Worm (Caenorhabditis elegans) whole organism, late embryonic: ENCODE measurements around the gene F10A3.4.

Experiments
- C08G9.2 ChIP-seq: sonication (generic microtip); optimal IDR thresholded peaks from 2 replicates; lab custom pipeline; 2016; ENCODE audit warnings: mild to moderate bottlenecking, missing genetic modification characterization, moderate library complexity, missing compliant biosample characterization
- C38D4.7 ChIP-seq: fragments of 200-800 bp; sonication (Bioruptor generic); optimal IDR thresholded peaks from 2 replicates; lab custom pipeline; 2018; ENCODE audit warnings: mild to moderate bottlenecking, missing genetic modification characterization, moderate library complexity, missing compliant biosample characterization
- K02D7.2 ChIP-seq: sonication (generic microtip); optimal IDR thresholded peaks from 2 replicates; lab custom pipeline; 2017; ENCODE audit warnings: mild to moderate bottlenecking, missing genetic modification characterization, missing compliant biosample characterization
- K09A11.1 ChIP-seq: sonication (generic microtip); optimal IDR thresholded peaks from 2 replicates; lab custom pipeline; 2017; ENCODE audit warnings: antibody characterized with exemption, mild to moderate bottlenecking, missing genetic modification characterization, missing compliant biosample characterization; ENCODE audit not compliant: insufficient read depth
- T23F11.4 ChIP-seq: fragments of 200-800 bp; sonication (Bioruptor generic); optimal IDR thresholded peaks from 2 replicates; lab custom pipeline; 2018; ENCODE audit warnings: mild to moderate bottlenecking, missing genetic modification characterization, missing compliant biosample characterization
- ceh-19 ChIP-seq: fragments of 200-800 bp; sonication (Bioruptor generic); optimal IDR thresholded peaks from 2 replicates; lab custom pipeline; 2018; ENCODE audit warnings: mild to moderate bottlenecking, missing genetic modification characterization, missing compliant biosample characterization
- ceh-2 ChIP-seq: sonication (generic microtip); optimal IDR thresholded peaks from 2 replicates; lab custom pipeline; 2016; ENCODE audit warnings: missing genotype, missing genetic modification characterization, missing compliant biosample characterization
- ceh-22 ChIP-seq: sonication (generic microtip); optimal IDR thresholded peaks from 2 replicates; lab custom pipeline; 2017; ENCODE audit warnings: missing biosample characterization, missing genetic modification characterization
- ceh-24 ChIP-seq: sonication (generic microtip); optimal IDR thresholded peaks from 2 replicates; lab custom pipeline; 2016; ENCODE audit warnings: mild to moderate bottlenecking, missing genetic modification characterization, missing compliant biosample characterization
- ceh-30 ChIP-seq: fragments of 150-350 bp; optimal IDR thresholded peaks from 2 replicates; lab custom pipeline; 2014; ENCODE audit warnings: missing biosample characterization, missing genetic modification characterization
- ceh-9 ChIP-seq: sonication (generic microtip); optimal IDR thresholded peaks from 2 replicates; lab custom pipeline; 2016; ENCODE audit warnings: mild to moderate bottlenecking, missing genetic modification characterization, inconsistent platforms, missing compliant biosample characterization
- che-1 ChIP-seq: sonication (generic microtip); optimal IDR thresholded peaks from 2 replicates; lab custom pipeline; 2016; ENCODE audit warnings: mild to moderate bottlenecking, missing genetic modification characterization, missing compliant biosample characterization
- dve-1 ChIP-seq: sonication (generic microtip); optimal IDR thresholded peaks from 2 replicates; lab custom pipeline; 2017; ENCODE audit warnings: antibody characterized with exemption, mild to moderate bottlenecking, missing genetic modification characterization, missing compliant biosample characterization
- elt-2 ChIP-seq: sonication (generic microtip); optimal IDR thresholded peaks from 2 replicates; lab custom pipeline; 2016; ENCODE audit warnings: missing genetic modification reagents, missing genetic modification characterization, missing compliant biosample characterization
- fax-1 ChIP-seq: sonication (generic microtip); optimal IDR thresholded peaks from 2 replicates; lab custom pipeline; 2016; ENCODE audit warnings: missing genotype, missing genetic modification characterization, missing compliant biosample characterization
- fkh-10 ChIP-seq: fragments of 150-350 bp; optimal IDR thresholded peaks from 2 replicates; lab custom pipeline; 2014; ENCODE audit warnings: missing biosample characterization, missing genetic modification reagents, missing genetic modification characterization
- fkh-6 ChIP-seq: sonication (generic microtip); optimal IDR thresholded peaks from 2 replicates; lab custom pipeline; 2016; ENCODE audit warnings: missing genetic modification characterization, missing compliant biosample characterization
- gmeb-2 ChIP-seq: sonication (generic microtip); optimal IDR thresholded peaks from 2 replicates; lab custom pipeline; 2016; ENCODE audit warnings: missing genetic modification characterization, inconsistent platforms, missing compliant biosample characterization
- hlh-13 ChIP-seq: fragments of 200-800 bp; sonication (Bioruptor generic); optimal IDR thresholded peaks from 2 replicates; lab custom pipeline; 2018; ENCODE audit warnings: mild to moderate bottlenecking, missing genetic modification characterization, missing compliant biosample characterization
- hlh-15 ChIP-seq: sonication (generic microtip); optimal IDR thresholded peaks from 2 replicates; lab custom pipeline; 2016; ENCODE audit warnings: missing genetic modification characterization, missing compliant biosample characterization
- hlh-6 ChIP-seq: sonication (generic microtip); optimal IDR thresholded peaks from 2 replicates; lab custom pipeline; 2016; ENCODE audit warnings: missing genotype, missing genetic modification characterization, missing compliant biosample characterization
- hlh-8 ChIP-seq: sonication (generic microtip); optimal IDR thresholded peaks from 2 replicates; lab custom pipeline; 2016; ENCODE audit warnings: missing genotype, missing genetic modification characterization, missing compliant biosample characterization
- mec-3 ChIP-seq: sonication (generic microtip); optimal IDR thresholded peaks from 2 replicates; lab custom pipeline; 2016; ENCODE audit warnings: borderline replicate concordance, missing genetic modification characterization, missing compliant biosample characterization
- nfya-1 ChIP-seq: sonication (generic microtip); optimal IDR thresholded peaks from 2 replicates; lab custom pipeline; 2017; ENCODE audit warnings: missing genetic modification characterization, mild to moderate bottlenecking, missing compliant biosample characterization, antibody characterized with exemption, moderate library complexity
- nhr-232 ChIP-seq: sonication (generic microtip); optimal IDR thresholded peaks from 2 replicates; lab custom pipeline; 2016; ENCODE audit warnings: missing genetic modification characterization, missing compliant biosample characterization
- npax-4 ChIP-seq: sonication (generic microtip); optimal IDR thresholded peaks from 2 replicates; lab custom pipeline; 2016; ENCODE audit warnings: missing genetic modification characterization, missing compliant biosample characterization
- odd-2 ChIP-seq: sonication (generic microtip); optimal IDR thresholded peaks from 2 replicates; lab custom pipeline; 2017; ENCODE audit warnings: antibody characterized with exemption, mild to moderate bottlenecking, missing genetic modification characterization, missing compliant biosample characterization
- pag-3 ChIP-seq: sonication (generic microtip); optimal IDR thresholded peaks from 2 replicates; lab custom pipeline; 2016; ENCODE audit warnings: missing compliant biosample characterization, missing genetic modification characterization, borderline replicate concordance
- pat-9 ChIP-seq: fragments of 200-800 bp; sonication (Bioruptor generic); optimal IDR thresholded peaks from 2 replicates; lab custom pipeline; 2018; ENCODE audit warnings: mild to moderate bottlenecking, missing genetic modification characterization, moderate library complexity, missing compliant biosample characterization
- pha-4 ChIP-seq: fragments of 150-350 bp; optimal IDR thresholded peaks from 2 replicates; lab custom pipeline; 2018; ENCODE audit warnings: missing biosample characterization, missing genetic modification reagents, missing genetic modification characterization
- pros-1 ChIP-seq: fragments of 150-350 bp; optimal IDR thresholded peaks from 2 replicates; lab custom pipeline; 2014; ENCODE audit warnings: missing biosample characterization, missing genetic modification reagents, missing genetic modification characterization
- sdc-2 ChIP-seq: sonication (generic microtip); optimal IDR thresholded peaks from 2 replicates; lab custom pipeline; 2016; ENCODE audit warnings: missing genotype, missing genetic modification characterization, missing compliant biosample characterization
- sox-2 ChIP-seq: fragments of 200-800 bp; sonication (Bioruptor generic); IDR thresholded peaks from 2 replicates; pipeline ENCODE4 v1.3.6; 2022; ENCODE audit warnings: missing genetic modification reagents, missing genetic modification characterization, missing compliant biosample characterization
- sox-4 ChIP-seq: sonication (generic microtip); optimal IDR thresholded peaks from 2 replicates; lab custom pipeline; 2017; ENCODE audit warnings: mild to moderate bottlenecking, missing genetic modification characterization, inconsistent platforms, missing compliant biosample characterization
- tbx-2 ChIP-seq: sonication (generic microtip); optimal IDR thresholded peaks from 2 replicates; lab custom pipeline; 2016; ENCODE audit warnings: missing genetic modification characterization, missing compliant biosample characterization
- unc-42 ChIP-seq: sonication (generic microtip); optimal IDR thresholded peaks from 2 replicates; lab custom pipeline; 2016; ENCODE audit warnings: missing genotype, missing genetic modification characterization, missing compliant biosample characterization

F10A3.4 gene

ce11 chrV:16159594-16159993 lies 10.7 kb downstream of the F10A3.4 start, which contains the start of gene F10A3.17:
Gene F10A3.17 (minus strand): TSS chrV:16159694.
- TF ChIP-seq mec-3 (no peak), unc-42 (tag; lab: Kevin White, UChicago) (no peak), nhr-232 (tag; lab: Kevin White, UChicago) (no peak), K09A11.1 (tag; lab: Kevin White, UChicago) (no peak)

- TF ChIP-seq mec-3 (no peak), odd-2 (tag; lab: Kevin White, UChicago) (no peak), C38D4.7 (GFP tag; lab: Kevin White, UChicago) (no peak), ceh-24 (tag; lab: Kevin White, UChicago) (no peak), hlh-6 (no peak), pat-9 (tag; lab: Kevin White, UChicago) (no peak), C08G9.2 (tag; lab: Kevin White, UChicago) (no peak)
Measured at ce11 chrV:16160087-16160486, 11.2 kb downstream of the F10A3.4 start.

- no peak for TF ChIP-seq C38D4.7 (GFP tag; lab: Kevin White, UChicago)
- no peak for TF ChIP-seq pros-1
- TF ChIP-seq T23F11.4 (GFP tag; lab: Kevin White, UChicago): no peak
- no peak for TF ChIP-seq sox-2
- TF ChIP-seq fkh-6 (tag; lab: Kevin White, UChicago): no peak
- TF ChIP-seq npax-4: no peak
- TF ChIP-seq gmeb-2 (tag; lab: Kevin White, UChicago): no peak
- no peak for TF ChIP-seq nfya-1
- TF ChIP-seq C08G9.2 (tag; lab: Kevin White, UChicago): no peak
- TF ChIP-seq sdc-2 (tag; lab: Kevin White, UChicago): no peak
- TF ChIP-seq K02D7.2 (tag; lab: Kevin White, UChicago): no peak
- TF ChIP-seq fax-1 (tag; lab: Kevin White, UChicago): no peak
- TF ChIP-seq hlh-13 (GFP tag; lab: Kevin White, UChicago): no peak
- no peak for TF ChIP-seq dve-1 (tag; lab: Kevin White, UChicago)
- TF ChIP-seq ceh-2 (tag; lab: Kevin White, UChicago): no peak
- TF ChIP-seq elt-2: no peak
- TF ChIP-seq, all 69 proteins: peak for 0
Measured at ce11 chrV:16162124-16162735, 13.3 kb downstream of the F10A3.4 start, which contains the start of the genes str-109 and F10A3.11. Gene str-109 (minus strand): TSS chrV:16162224. Gene F10A3.11 (plus strand): TSS chrV:16162685.

ce11 chrV:16163719-16164118 lies 14.8 kb downstream of the F10A3.4 start, which contains the start of gene F10A3.12:
Gene F10A3.12 (plus strand): TSS chrV:16164019.
- no peak for TF ChIP-seq hlh-15 (tag; lab: Kevin White, UChicago)
- TF ChIP-seq ceh-30 (tag; lab: Kevin White, UChicago): no peak
- TF ChIP-seq dve-1 (tag; lab: Kevin White, UChicago): no peak
- no peak for TF ChIP-seq C38D4.7 (GFP tag; lab: Kevin White, UChicago)
- no peak for TF ChIP-seq unc-42 (tag; lab: Kevin White, UChicago)
- TF ChIP-seq ceh-24 (tag; lab: Kevin White, UChicago): no peak
- no peak for TF ChIP-seq ceh-9
- TF ChIP-seq ceh-19 (GFP tag; lab: Kevin White, UChicago): no peak
- no peak for TF ChIP-seq hlh-8
- no peak for TF ChIP-seq tbx-2 (tag; lab: Kevin White, UChicago)

- TF ChIP-seq hlh-6 (no peak), pat-9 (tag; lab: Kevin White, UChicago) (no peak), sox-4 (tag; lab: Kevin White, UChicago) (no peak), ceh-22 (tag; lab: Kevin White, UChicago) (no peak), ceh-30 (tag; lab: Kevin White, UChicago) (no peak), che-1 (tag; lab: Kevin White, UChicago) (no peak), fkh-10 (no peak), sdc-2 (tag; lab: Kevin White, UChicago) (no peak), pha-4 (tag; lab: Kevin White, UChicago) (no peak), pag-3 (tag; lab: Kevin White, UChicago) (no peak), hlh-13 (GFP tag; lab: Kevin White, UChicago) (no peak)
Measured at ce11 chrV:16165936-16166335, 17.0 kb downstream of the F10A3.4 start, which contains the start of gene str-108. Gene str-108 (plus strand): TSS chrV:16166236.
